Fruit fly (Drosophila melanogaster): ENCODE measurements around the gene CG42824.

DNA sequence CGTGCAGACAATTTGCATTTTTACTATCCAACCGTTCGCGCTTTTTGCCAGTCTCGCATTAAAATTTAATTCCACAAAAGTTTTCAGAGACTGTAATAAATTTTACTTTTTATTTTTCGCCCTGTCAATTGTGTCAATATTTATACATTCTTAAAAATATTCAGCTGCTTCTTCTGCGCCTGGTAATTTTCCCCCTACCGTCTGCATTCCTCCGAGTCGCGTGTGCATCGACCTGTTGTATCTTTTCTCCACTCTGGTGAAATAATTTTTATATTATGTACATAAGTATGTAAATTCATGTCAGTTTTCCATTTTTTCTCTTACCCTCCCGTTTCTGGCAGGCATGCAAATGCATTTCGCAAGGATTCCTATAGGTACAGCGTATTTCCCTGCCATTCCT, 3.1 kb downstream of the CG42824 start, which contains the start of gene CG34279:
- TF ChIP-seq CG8319 (GFP tag; optimal IDR thresholded peaks at IDR 0.05) (no peak), CG16779 (tag; optimal IDR thresholded peaks at IDR 0.05) (no peak), Ets21C (GFP tag; optimal IDR thresholded peaks at IDR 0.05) (no peak), CG10631 (GFP tag; optimal IDR thresholded peaks at IDR 0.05) (no peak), CG6792 (GFP tag; optimal IDR thresholded peaks at IDR 0.05) (no peak), spab (GFP tag; optimal IDR thresholded peaks at IDR 0.05) (no peak), cyc (GFP tag; optimal IDR thresholded peaks at IDR 0.05) (no peak), CG1621 (tag; optimal IDR thresholded peaks at IDR 0.05) (no peak), svp (GFP tag) (no peak), Lpt (GFP tag; optimal IDR thresholded peaks at IDR 0.05) (no peak)
